Fruit fly (Drosophila melanogaster) ovary, adult (tissue): ENCODE results near the gene CG16854.

Experiments
- CG17801 ChIP-seq: fragments of 200-800 bp; optimal IDR thresholded peaks from 2 replicates; lab custom pipeline; 2019; ENCODE audit warnings: missing biosample characterization, mild to moderate bottlenecking, missing genetic modification characterization, moderate library complexity; ENCODE audit not compliant: partially characterized antibody

Gene CG16854

DNA sequence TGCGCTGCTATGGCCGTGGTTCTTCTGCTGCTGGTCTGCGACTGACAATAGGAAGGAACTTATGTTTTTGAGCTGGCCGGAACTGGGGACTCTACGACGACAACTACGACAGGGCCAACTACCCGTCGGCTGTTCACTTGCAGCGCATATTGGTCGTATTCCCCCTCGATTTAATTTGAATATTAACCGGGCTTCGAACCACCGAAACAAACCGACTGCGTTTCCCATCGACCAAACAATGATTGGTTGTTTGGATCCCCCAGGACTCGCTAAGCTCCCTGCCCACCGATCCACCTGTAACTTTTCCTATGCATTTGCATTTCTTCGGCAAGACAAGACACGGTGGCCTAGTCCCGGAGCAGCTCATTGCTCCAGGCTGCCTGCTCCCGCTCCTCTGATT is 35.1 kb downstream of the CG16854 start, which contains the start of gene Dnaaf4:
Dnaaf4 (minus strand) TSS at position 101 of the 400 bp plus-strand sequence.
- TF ChIP-seq CG17801 (GFP tag; lab: Kevin White, UChicago): no peak

dm6 chr2L:11123499-11123898 is 37.0 kb downstream of the CG16854 start, which contains the start of the genes Csl4 and Nup160:
Csl4 (minus strand) TSS chr2L:11123567.
Nup160 (plus strand) TSS chr2L:11123777.
- TF ChIP-seq CG17801 (GFP tag; lab: Kevin White, UChicago): peak; percentile 82

DNA sequence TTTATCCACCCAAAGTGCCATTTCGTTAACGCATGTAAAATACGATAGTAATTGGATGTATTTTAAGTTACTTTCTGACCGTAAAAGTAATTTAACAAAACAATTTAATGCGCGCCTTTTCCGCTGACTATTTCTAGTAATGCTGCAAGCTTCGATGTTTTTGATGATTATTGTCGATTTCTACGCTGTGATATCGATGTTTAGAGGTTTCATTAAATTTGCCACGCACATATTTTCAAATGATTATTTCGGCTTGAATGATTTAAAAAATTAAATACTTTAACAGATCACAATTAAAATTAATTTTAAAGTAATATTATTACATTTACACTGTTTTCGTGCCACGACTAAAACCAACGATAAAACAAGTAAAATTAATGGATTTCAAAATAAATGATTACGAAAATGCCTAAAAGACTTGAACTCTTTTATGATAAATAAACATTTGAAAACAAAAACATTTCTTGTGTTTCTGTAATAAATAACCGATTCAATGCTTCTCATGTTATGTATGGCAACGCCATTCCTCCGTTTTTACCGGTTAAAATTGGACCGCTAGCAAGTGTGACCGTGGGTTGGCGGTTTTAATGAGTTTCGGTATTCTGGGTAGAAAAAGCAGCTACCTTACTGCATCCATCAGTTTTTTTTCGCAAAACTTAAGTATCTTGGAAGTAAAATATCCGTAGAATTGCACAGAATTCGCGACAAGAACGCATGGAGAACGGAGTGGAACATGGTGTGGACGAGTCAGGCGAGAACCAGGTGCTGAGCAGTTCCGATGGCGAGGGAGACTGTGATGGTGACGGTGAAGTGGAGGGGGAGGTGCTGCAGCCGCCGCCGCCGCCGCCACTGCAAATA is 43.9 kb downstream of the CG16854 start, which contains the start of the genes RfC38 and CG4751:
RfC38 (minus strand) TSS at position 495 of the 858 bp plus-strand sequence.
CG4751 (plus strand) TSS at position 587 of the 858 bp plus-strand sequence.
- TF ChIP-seq CG17801 (GFP tag; lab: Kevin White, UChicago): peak; percentile 1

DNA sequence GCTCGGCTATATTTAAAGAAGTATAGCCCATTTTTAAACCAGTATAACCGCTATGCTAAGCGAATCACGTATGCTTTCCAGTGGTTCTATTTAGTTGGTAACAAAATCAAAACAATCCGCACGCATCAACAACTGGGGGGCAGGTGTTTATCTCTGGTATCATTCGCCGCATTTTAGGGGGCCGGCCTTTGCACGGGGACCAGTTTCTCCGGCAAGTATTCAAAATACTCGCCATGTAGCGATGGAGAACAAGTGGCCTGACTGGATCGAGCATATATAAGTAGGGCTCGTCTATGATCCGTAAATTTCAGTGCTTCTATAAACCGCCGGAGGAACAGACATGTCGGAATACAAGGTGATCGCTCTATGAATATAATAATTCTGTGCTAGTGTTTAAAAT is 49.6 kb downstream of the CG16854 start, which contains the start of gene hgo:
hgo (plus strand) TSS at position 301 of the 400 bp plus-strand sequence.
- no peak for TF ChIP-seq CG17801 (GFP tag; lab: Kevin White, UChicago)
